Fruit fly (Drosophila melanogaster): ENCODE data around the gene CG45099.

The CG45099 gene

dm6 chr3R:22025320-22025719 is 8.8 kb downstream of the CG45099 start, which contains the start of gene CG6028 (continued):
- TF ChIP-seq ss (GFP tag; optimal IDR thresholded peaks at IDR 0.05) = no peak
- peak; percentile 28 for TF ChIP-seq Hr39 (GFP tag; optimal IDR thresholded peaks at IDR 0.05)
- no peak for TF ChIP-seq CG6808 (GFP tag; optimal IDR thresholded peaks at IDR 0.05)
- no peak for TF ChIP-seq CG11902 (GFP tag; optimal IDR thresholded peaks at IDR 0.05)
- peak; percentile 20 for TF ChIP-seq acj6 (GFP tag; optimal IDR thresholded peaks at IDR 0.05)
- no peak for TF ChIP-seq Blimp-1 (GFP tag; optimal IDR thresholded peaks at IDR 0.05)
- TF ChIP-seq fkh (GFP tag; optimal IDR thresholded peaks at IDR 0.05) = no peak
- no peak for TF ChIP-seq Lpt (GFP tag; optimal IDR thresholded peaks at IDR 0.05)
- no peak for TF ChIP-seq CG7368 (GFP tag; optimal IDR thresholded peaks at IDR 0.05)
- no peak for TF ChIP-seq Gug (GFP tag; IDR thresholded peaks at IDR 0.05)
- peak; percentile 70 for TF ChIP-seq Eip75B (GFP tag; optimal IDR thresholded peaks at IDR 0.05)
- TF ChIP-seq CG8319 (GFP tag; optimal IDR thresholded peaks at IDR 0.05) = no peak
- TF ChIP-seq CG1621 (tag; optimal IDR thresholded peaks at IDR 0.05) = no peak
- TF ChIP-seq CG8632 (GFP tag; optimal IDR thresholded peaks at IDR 0.05) = no peak
- TF ChIP-seq Eip93F (GFP tag; optimal IDR thresholded peaks at IDR 0.05) = no peak
- TF ChIP-seq Sox14 (GFP tag; optimal IDR thresholded peaks at IDR 0.05) = peak; percentile 13
- no peak for TF ChIP-seq cyc (GFP tag; optimal IDR thresholded peaks at IDR 0.05)
- peak; percentile 57 for TF ChIP-seq esn (GFP tag; optimal IDR thresholded peaks at IDR 0.05)
- TF ChIP-seq CG15336 (GFP tag; IDR thresholded peaks at IDR 0.05) = no peak

- TF ChIP-seq ss (GFP tag; optimal IDR thresholded peaks at IDR 0.05) (peak in 1 of 2 experiments; percentile 15), topi (GFP tag; optimal IDR thresholded peaks at IDR 0.05) (peak; percentile 39), CG11762 (GFP tag; optimal IDR thresholded peaks at IDR 0.05; ENCODE audit: insufficient read depth) (no peak), CG32006 (GFP tag; optimal IDR thresholded peaks at IDR 0.05) (no peak), CG9139 (GFP tag; optimal IDR thresholded peaks at IDR 0.05) (no peak), Hr38 (GFP tag; optimal IDR thresholded peaks at IDR 0.05) (no peak), Blimp-1 (GFP tag; optimal IDR thresholded peaks at IDR 0.05) (no peak), Ets96B (tag; optimal IDR thresholded peaks at IDR 0.05) (peak; percentile 23), Sox102F (GFP tag; optimal IDR thresholded peaks at IDR 0.05) (no peak), CG3919 (GFP tag; optimal IDR thresholded peaks at IDR 0.05) (peak; percentile 37), CG6276 (GFP tag; optimal IDR thresholded peaks at IDR 0.05) (no peak), spab (GFP tag; optimal IDR thresholded peaks at IDR 0.05) (no peak), CG10631 (GFP tag; optimal IDR thresholded peaks at IDR 0.05) (peak; percentile 70), vri (GFP tag; optimal IDR thresholded peaks at IDR 0.05) (peak; percentile 57), Eip75B (GFP tag; optimal IDR thresholded peaks at IDR 0.05) (peak; percentile 47), OdsH (GFP tag; optimal IDR thresholded peaks at IDR 0.05) (peak; percentile 50), Lpt (GFP tag; optimal IDR thresholded peaks at IDR 0.05) (no peak), svp (GFP tag) (peak; percentile 92), Smox (GFP tag; optimal IDR thresholded peaks at IDR 0.05) (no peak), Met (GFP tag; optimal IDR thresholded peaks at IDR 0.05) (no peak), CG34406 (GFP tag; optimal IDR thresholded peaks at IDR 0.05) (no peak), esn (GFP tag; optimal IDR thresholded peaks at IDR 0.05) (peak; percentile 63), acj6 (GFP tag; optimal IDR thresholded peaks at IDR 0.05) (peak; percentile 38), salr (GFP tag; optimal IDR thresholded peaks at IDR 0.05) (no peak), fd85E (GFP tag; optimal IDR thresholded peaks at IDR 0.05) (no peak), Gug (GFP tag; IDR thresholded peaks at IDR 0.05) (no peak), CG6163 (GFP tag; IDR thresholded peaks at IDR 0.05) (peak; percentile 28; the same call in 1 of the 3 replicates), CG7368 (GFP tag; optimal IDR thresholded peaks at IDR 0.05) (no peak), CG15336 (GFP tag; IDR thresholded peaks at IDR 0.05) (no peak), CG16779 (tag; optimal IDR thresholded peaks at IDR 0.05) (no peak), CG31627 (GFP tag; optimal IDR thresholded peaks at IDR 0.05) (peak; percentile 68), net (GFP tag; optimal IDR thresholded peaks at IDR 0.05) (no peak), CG4318 (GFP tag; optimal IDR thresholded peaks at IDR 0.05) (no peak), Sox14 (GFP tag; optimal IDR thresholded peaks at IDR 0.05) (peak; percentile 36), CG6808 (GFP tag; optimal IDR thresholded peaks at IDR 0.05) (peak; percentile 20), achi (GFP tag; optimal IDR thresholded peaks at IDR 0.05) (peak; percentile 38), Eip93F (GFP tag; optimal IDR thresholded peaks at IDR 0.05) (no peak), Hr4 (GFP tag; optimal IDR thresholded peaks at IDR 0.05) (no peak), lz (GFP tag; optimal IDR thresholded peaks at IDR 0.05) (peak; percentile 53), CG6854 (GFP tag; optimal IDR thresholded peaks at IDR 0.05) (no peak), CG8119 (GFP tag; IDR thresholded peaks at IDR 0.05) (no peak)
These were observed 11.0 kb downstream of the CG45099 start, which contains the start of the genes Mitofilin and mRpL35 for dm6 chr3R:22023041-22023626. TSS of gene Mitofilin (minus strand) at chr3R:22023335. TSS of gene mRpL35 (plus strand) at chr3R:22023527.
